Fruit fly (Drosophila melanogaster): ENCODE measurements around the gene CG31460.

DNA sequence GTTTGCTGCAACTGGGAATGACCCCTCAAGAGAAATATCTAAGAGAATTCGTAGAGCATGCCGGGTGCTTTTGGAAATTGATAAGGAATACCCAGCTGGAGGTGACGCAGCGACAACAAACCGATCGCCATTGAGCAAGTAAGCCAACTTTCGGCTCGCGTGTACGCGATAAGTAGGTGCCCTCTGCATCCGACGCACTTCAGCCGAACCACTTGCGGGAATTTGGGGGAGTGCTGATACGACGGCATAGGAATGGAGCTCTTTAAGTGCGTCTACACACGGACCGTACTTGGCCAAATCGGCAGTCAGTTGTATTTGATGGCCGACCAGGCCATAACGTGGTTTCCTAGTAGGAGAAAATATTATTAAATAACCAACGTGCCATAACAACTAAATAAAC, 38.8 kb upstream of the CG31460 start, which contains the start of gene CG31259:
- no peak for TF ChIP-seq jigr1 (GFP tag; IDR thresholded peaks at IDR 0.05)
- TF ChIP-seq zf30C (GFP tag; optimal IDR thresholded peaks at IDR 0.05): no peak
- no peak for TF ChIP-seq dmrt11E (tag; optimal IDR thresholded peaks at IDR 0.05)
- TF ChIP-seq cas (GFP tag; IDR thresholded peaks at IDR 0.05): no peak
- no peak for TF ChIP-seq B-H2 (GFP tag; optimal IDR thresholded peaks at IDR 0.05)
- TF ChIP-seq ttk (GFP tag; IDR thresholded peaks at IDR 0.05): no peak
- TF ChIP-seq Dfd (GFP tag; optimal IDR thresholded peaks at IDR 0.05): no peak
- TF ChIP-seq pan (optimal IDR thresholded peaks at IDR 0.05): no peak
- TF ChIP-seq pan (GFP tag; optimal IDR thresholded peaks at IDR 0.05 in 1 of 2, IDR thresholded peaks at IDR 0.05 in 1 of 2): no peak
- TF ChIP-seq ara (GFP tag; IDR thresholded peaks at IDR 0.05): no peak
- no peak for TF ChIP-seq CG15011 (GFP tag; optimal IDR thresholded peaks at IDR 0.05)
- TF ChIP-seq prd (optimal IDR thresholded peaks at IDR 0.05): no peak
- no peak for TF ChIP-seq prd (GFP tag; IDR thresholded peaks at IDR 0.05)
- no peak for TF ChIP-seq CG10565 (GFP tag; optimal IDR thresholded peaks at IDR 0.05)
- TF ChIP-seq CG1832 (GFP tag; optimal IDR thresholded peaks at IDR 0.05): no peak
